Worm (Caenorhabditis elegans) whole organism, L4 larva: ENCODE data around the gene pas-6.

Experiments
- D1046.2 ChIP-seq: fragments of 200-800 bp; sonication (Bioruptor generic); IDR thresholded peaks from 2 replicates; pipeline ENCODE4 v1.3.6; 2022; ENCODE audit warnings: missing genetic modification characterization, missing compliant biosample characterization
- F44E2.7 ChIP-seq: fragments of 200-800 bp; sonication (Bioruptor generic); IDR thresholded peaks from 2 replicates; pipeline ENCODE4 v2.1.2; 2022; ENCODE audit warnings: missing genetic modification characterization, missing compliant biosample characterization
- F49E8.2 ChIP-seq: sonication (generic microtip); optimal IDR thresholded peaks from 2 replicates; lab custom pipeline; 2016; ENCODE audit warnings: missing compliant biosample characterization, mild to moderate bottlenecking, missing genetic modification characterization, borderline replicate concordance
- R02D3.7 ChIP-seq: fragments of 150-350 bp; sonication (generic microtip); optimal IDR thresholded peaks from 3 replicates; lab custom pipeline; 2014; ENCODE audit warnings: missing biosample characterization, missing genetic modification characterization
- T20F7.1 ChIP-seq: fragments of 200-800 bp; sonication (Bioruptor generic); optimal IDR thresholded peaks from 2 replicates; lab custom pipeline; 2018; ENCODE audit warnings: mild to moderate bottlenecking, missing genetic modification characterization, missing compliant biosample characterization
- T26A8.4 ChIP-seq: fragments of 200-800 bp; sonication (Bioruptor generic); IDR thresholded peaks from 2 replicates; pipeline ENCODE4 v1.3.6; 2022; ENCODE audit warnings: missing genetic modification characterization, missing compliant biosample characterization
- Y5F2A.4 ChIP-seq: fragments of 200-800 bp; sonication (Bioruptor generic); optimal IDR thresholded peaks from 2 replicates; lab custom pipeline; 2018; ENCODE audit warnings: mild to moderate bottlenecking, missing genetic modification characterization, missing compliant biosample characterization
- Y75B8A.6 ChIP-seq: fragments of 200-800 bp; sonication (Bioruptor generic); IDR thresholded peaks from 2 replicates; pipeline ENCODE4 v1.3.6; 2022; ENCODE audit warnings: missing genetic modification reagents, missing genetic modification characterization, missing compliant biosample characterization
- aha-1 ChIP-seq: fragments of 150-350 bp; peaks from one replicate; lab custom pipeline; 2014; ENCODE audit warnings: missing biosample characterization, missing genetic modification characterization
- ceh-20 ChIP-seq: fragments of 200-800 bp; sonication (Bioruptor generic); IDR thresholded peaks from 2 replicates; pipeline ENCODE4 v1.3.6; 2022; ENCODE audit warnings: missing genetic modification reagents, missing genetic modification characterization, missing compliant biosample characterization
- ceh-28 ChIP-seq: fragments of 150-350 bp; optimal IDR thresholded peaks from 2 replicates; lab custom pipeline; 2014; ENCODE audit warnings: missing biosample characterization, missing genetic modification reagents, missing genetic modification characterization
- ceh-32 ChIP-seq: sonication (generic microtip); optimal IDR thresholded peaks from 2 replicates; lab custom pipeline; 2016; ENCODE audit warnings: mild to moderate bottlenecking, missing genetic modification characterization, missing compliant biosample characterization; ENCODE audit not compliant: poor library complexity
- ces-1 ChIP-seq: fragments of 150-350 bp; sonication (generic microtip); optimal IDR thresholded peaks from 4 replicates; lab custom pipeline; 2014; ENCODE audit warnings: missing biosample characterization, missing genetic modification reagents, missing genetic modification characterization
- cey-2 ChIP-seq: sonication (generic microtip); optimal IDR thresholded peaks from 3 replicates; lab custom pipeline; 2017; ENCODE audit warnings: missing genetic modification characterization, mild to moderate bottlenecking, missing compliant biosample characterization, antibody characterized with exemption, borderline replicate concordance; ENCODE audit not compliant: insufficient read depth
- daf-16 ChIP-seq, 3 experiments: sonication (generic microtip); optimal IDR thresholded peaks; 2 replicates each; lab custom pipeline; 2016 to 2017; ENCODE audit warnings: missing genetic modification characterization in 3 of 3, missing genetic modification reagents in 3 of 3, mild to moderate bottlenecking in 2 of 3, missing compliant biosample characterization in 2 of 3, missing biosample characterization in 1 of 3, moderate library complexity in 1 of 3
- daf-19 ChIP-seq: fragments of 200-800 bp; sonication (Bioruptor generic); conservative IDR thresholded peaks from 2 replicates; pipeline ENCODE4 v1.3.6; 2022; ENCODE audit warnings: missing genetic modification characterization, missing compliant biosample characterization
- daf-8 ChIP-seq: fragments of 200-800 bp; sonication (Bioruptor generic); IDR thresholded peaks from 2 replicates; pipeline ENCODE4 v1.3.6; 2022; ENCODE audit warnings: missing genetic modification characterization, missing compliant biosample characterization
- gei-8 ChIP-seq: fragments of 200-800 bp; sonication (Bioruptor generic); optimal IDR thresholded peaks from 2 replicates; lab custom pipeline; 2018; ENCODE audit warnings: mild to moderate bottlenecking, missing genetic modification characterization, missing compliant biosample characterization
- hmg-1.1 ChIP-seq: fragments of 200-800 bp; sonication (Bioruptor generic); IDR thresholded peaks from 2 replicates; pipeline ENCODE4 v1.3.6; 2022; ENCODE audit warnings: missing genetic modification reagents, missing genetic modification characterization, missing compliant biosample characterization
- lin-29 ChIP-seq: fragments of 200-800 bp; sonication (Bioruptor generic); IDR thresholded peaks from 2 replicates; pipeline ENCODE4 v1.3.6; 2022; ENCODE audit warnings: missing genetic modification reagents, missing genetic modification characterization, missing compliant biosample characterization
- lin-38 ChIP-seq: fragments of 200-800 bp; sonication (Bioruptor generic); IDR thresholded peaks from 2 replicates; pipeline ENCODE4 v1.3.6; 2022; ENCODE audit warnings: missing genetic modification reagents, missing genetic modification characterization, missing compliant biosample characterization
- lir-3 ChIP-seq: sonication (generic microtip); optimal IDR thresholded peaks from 2 replicates; lab custom pipeline; 2016; ENCODE audit warnings: mild to moderate bottlenecking, missing genetic modification characterization, missing compliant biosample characterization
- lsy-2 ChIP-seq, 2 experiments: fragments of 150-350 bp in 1 of 2; sonication (generic microtip) in 1 of 2; optimal IDR thresholded peaks; 2 replicates each; lab custom pipeline; 2014 to 2017; ENCODE audit warnings: missing biosample characterization in 2 of 2, missing genetic modification characterization in 2 of 2
- madf-9 ChIP-seq: fragments of 200-800 bp; sonication (Bioruptor generic); conservative IDR thresholded peaks from 2 replicates; pipeline ENCODE4 v1.3.6; 2022; ENCODE audit warnings: missing genetic modification reagents, missing genetic modification characterization, missing compliant biosample characterization
- mdl-1 ChIP-seq, 2 experiments: fragments of 150-350 bp in 1 of 2; sonication (generic microtip) in 1 of 2; optimal IDR thresholded peaks; 2 replicates each; lab custom pipeline; 2014 to 2017; ENCODE audit warnings: missing biosample characterization in 2 of 2, missing genetic modification characterization in 2 of 2
- mxl-3 ChIP-seq: fragments of 200-800 bp; sonication (Bioruptor generic); optimal IDR thresholded peaks from 2 replicates; lab custom pipeline; 2018; ENCODE audit warnings: mild to moderate bottlenecking, missing genetic modification characterization, missing compliant biosample characterization
- nhr-10 ChIP-seq: fragments of 150-350 bp; optimal IDR thresholded peaks from 2 replicates; lab custom pipeline; 2014; ENCODE audit warnings: missing biosample characterization, missing genetic modification characterization
- nhr-11 ChIP-seq: fragments of 150-350 bp; optimal IDR thresholded peaks from 2 replicates; lab custom pipeline; 2014; ENCODE audit warnings: missing biosample characterization, missing genetic modification characterization
- nhr-237 ChIP-seq: sonication (generic microtip); optimal IDR thresholded peaks from 2 replicates; lab custom pipeline; 2017; ENCODE audit warnings: missing biosample characterization, missing genetic modification characterization
- nhr-25 ChIP-seq: sonication (generic microtip); optimal IDR thresholded peaks from 2 replicates; lab custom pipeline; 2017; ENCODE audit warnings: missing genetic modification characterization, mild to moderate bottlenecking, missing compliant biosample characterization, antibody characterized with exemption, moderate library complexity, borderline replicate concordance; ENCODE audit not compliant: insufficient read depth
- nhr-6 ChIP-seq: fragments of 150-350 bp; optimal IDR thresholded peaks from 2 replicates; lab custom pipeline; 2014; ENCODE audit warnings: missing biosample characterization, missing genetic modification characterization
- nhr-77 ChIP-seq: fragments of 150-350 bp; optimal IDR thresholded peaks from 2 replicates; lab custom pipeline; 2014; ENCODE audit warnings: missing biosample characterization, missing genetic modification characterization
- php-3 ChIP-seq: fragments of 200-800 bp; sonication (Bioruptor generic); IDR thresholded peaks from 2 replicates; pipeline ENCODE4 v1.3.6; 2022; ENCODE audit warnings: missing genetic modification reagents, missing genetic modification characterization, missing compliant biosample characterization
- saeg-2 ChIP-seq: fragments of 200-800 bp; sonication (Bioruptor generic); IDR thresholded peaks from 2 replicates; pipeline ENCODE4 v1.3.6; 2022; ENCODE audit warnings: missing genetic modification reagents, missing genetic modification characterization, missing compliant biosample characterization
- sdz-12 ChIP-seq: fragments of 200-800 bp; sonication (Bioruptor generic); optimal IDR thresholded peaks from 2 replicates; lab custom pipeline; 2018; ENCODE audit warnings: mild to moderate bottlenecking, missing genetic modification characterization, missing compliant biosample characterization
- snpc-4 ChIP-seq: fragments of 150-350 bp; optimal IDR thresholded peaks from 2 replicates; lab custom pipeline; 2014; ENCODE audit warnings: missing biosample characterization, missing genetic modification characterization
- tag-97 ChIP-seq: fragments of 200-800 bp; sonication (Bioruptor generic); IDR thresholded peaks from 2 replicates; pipeline ENCODE4 v1.3.6; 2022; ENCODE audit warnings: missing genetic modification characterization, missing compliant biosample characterization
- ztf-7 ChIP-seq: fragments of 150-350 bp; optimal IDR thresholded peaks from 2 replicates; lab custom pipeline; 2014; ENCODE audit warnings: missing biosample characterization, missing genetic modification characterization

pas-6 gene

ce11 chrV:5596391-5597030, 12.4 kb upstream of the pas-6 start, which contains the start of gene zhit-1 (continued):
- no peak for TF ChIP-seq lin-29 (GFP tag; lab: Robert Waterston, UW)
- no peak for TF ChIP-seq nhr-10 (tag; lab: Kevin White, UChicago)
- peak; percentile 91 for TF ChIP-seq aha-1 (tag; lab: Kevin White, UChicago)
- no peak for TF ChIP-seq daf-16 (GFP tag; optimal IDR thresholded peaks at IDR 0.05; lab: Kevin White, UChicago)
- TF ChIP-seq daf-16 (tag; optimal IDR thresholded peaks at IDR 0.05; lab: Kevin White, UChicago): no peak
- no peak for TF ChIP-seq nhr-25 (tag; lab: Kevin White, UChicago)
- TF ChIP-seq ceh-20 (GFP tag; lab: Robert Waterston, UW): no peak
- TF ChIP-seq ces-1 (GFP tag; lab: Kevin White, UChicago): no peak
- TF ChIP-seq D1046.2: no peak
- peak; percentile 91 for TF ChIP-seq lin-38 (GFP tag; lab: Robert Waterston, UW)
- TF ChIP-seq ceh-32: no peak
- TF ChIP-seq saeg-2: no peak
- TF ChIP-seq daf-19 (GFP tag; lab: Robert Waterston, UW): no peak
- TF ChIP-seq hmg-1.1 (GFP tag; lab: Robert Waterston, UW): no peak
- TF ChIP-seq cey-2 (tag; lab: Kevin White, UChicago): no peak
- no peak for TF ChIP-seq mxl-3 (GFP tag; lab: Kevin White, UChicago)
- TF ChIP-seq nhr-6 (tag; lab: Kevin White, UChicago): peak; percentile 56
- TF ChIP-seq madf-9 (GFP tag; lab: Robert Waterston, UW): no peak
- TF ChIP-seq ceh-28 (tag; lab: Kevin White, UChicago): no peak
- TF ChIP-seq snpc-4 (tag; lab: Kevin White, UChicago): peak; percentile 6
- TF ChIP-seq ztf-7 (tag; lab: Kevin White, UChicago): no peak
- no peak for TF ChIP-seq R02D3.7 (tag; lab: Kevin White, UChicago)
- TF ChIP-seq T20F7.1 (GFP tag; lab: Kevin White, UChicago): no peak
- TF ChIP-seq lir-3 (tag; lab: Kevin White, UChicago): no peak
- no peak for TF ChIP-seq sdz-12 (GFP tag; lab: Kevin White, UChicago)
- TF ChIP-seq tag-97 (GFP tag; lab: Robert Waterston, UW): no peak
- no peak for TF ChIP-seq F44E2.7 (GFP tag; lab: Robert Waterston, UW)
- TF ChIP-seq F49E8.2 (tag; lab: Kevin White, UChicago): no peak
- TF ChIP-seq Y5F2A.4 (GFP tag; lab: Kevin White, UChicago): no peak
- TF ChIP-seq php-3 (GFP tag; lab: Robert Waterston, UW): no peak
- no peak for TF ChIP-seq gei-8 (GFP tag; lab: Kevin White, UChicago)
- TF ChIP-seq Y75B8A.6 (GFP tag; lab: Robert Waterston, UW): no peak

ce11 chrV:5594315-5594714, 10.2 kb upstream of the pas-6 start, which contains the start of gene crn-2:
TSS of gene crn-2 (plus strand) at chrV:5594615.
- TF ChIP-seq aha-1 (tag; lab: Kevin White, UChicago): peak; percentile 44
- TF ChIP-seq T26A8.4 (GFP tag; lab: Robert Waterston, UW): no peak
- no peak for TF ChIP-seq daf-8 (GFP tag; lab: Robert Waterston, UW)

ce11 chrV:5593406-5593805, 9.3 kb upstream of the pas-6 start, which contains the start of gene mrpl-48:
TSS of gene mrpl-48 (plus strand) at chrV:5593706.
- no peak for TF ChIP-seq lir-3 (tag; lab: Kevin White, UChicago)
- no peak for TF ChIP-seq lsy-2 (tag; optimal IDR thresholded peaks at IDR 0.05; lab: Kevin White, UChicago)
- TF ChIP-seq mdl-1 (tag; optimal IDR thresholded peaks at IDR 0.05; lab: Kevin White, UChicago): no peak
- no peak for TF ChIP-seq F49E8.2 (tag; lab: Kevin White, UChicago)
- TF ChIP-seq nhr-77: no peak
- TF ChIP-seq daf-19 (GFP tag; lab: Robert Waterston, UW): no peak
- TF ChIP-seq nhr-11: no peak
- no peak for TF ChIP-seq nhr-237
